Worm (Caenorhabditis elegans) whole organism, L1 larva: ENCODE data around the gene acsd-1.

Source experiments
- C34B4.2 ChIP-seq: sonication (generic microtip); optimal IDR thresholded peaks from 2 replicates; lab custom pipeline; 2017; ENCODE audit warnings: mild to moderate bottlenecking, missing genetic modification characterization, missing compliant biosample characterization
- F16B12.6 ChIP-seq: fragments of 150-350 bp; optimal IDR thresholded peaks from 2 replicates; lab custom pipeline; 2014; ENCODE audit warnings: missing biosample characterization, missing genetic modification characterization
- Y116A8C.19 ChIP-seq: sonication (generic microtip); optimal IDR thresholded peaks from 2 replicates; lab custom pipeline; 2016; ENCODE audit warnings: missing compliant biosample characterization, missing genetic modification characterization, borderline replicate concordance
- aha-1 ChIP-seq: fragments of 150-350 bp; optimal IDR thresholded peaks from 2 replicates; lab custom pipeline; 2014; ENCODE audit warnings: missing biosample characterization, missing genetic modification characterization
- aly-2 ChIP-seq: fragments of 150-350 bp; optimal IDR thresholded peaks from 2 replicates; lab custom pipeline; 2014; ENCODE audit warnings: missing biosample characterization, missing genetic modification characterization
- blmp-1 ChIP-seq: fragments of 150-350 bp; optimal IDR thresholded peaks from 2 replicates; lab custom pipeline; 2014; ENCODE audit warnings: missing biosample characterization, missing genetic modification characterization
- ceh-63 ChIP-seq: fragments of 200-800 bp; sonication (Bioruptor generic); optimal IDR thresholded peaks from 2 replicates; lab custom pipeline; 2018; ENCODE audit warnings: mild to moderate bottlenecking, missing genetic modification characterization, missing compliant biosample characterization
- ceh-82 ChIP-seq, 3 experiments: fragments of 150-350 bp in 1 of 3; sonication (generic microtip) in 2 of 3; optimal IDR thresholded peaks; 2 replicates each; lab custom pipeline; 2014 to 2017; ENCODE audit warnings: missing biosample characterization in 3 of 3, missing genetic modification characterization in 3 of 3
- ceh-88 ChIP-seq: fragments of 200-800 bp; sonication (Bioruptor generic); IDR thresholded peaks from 2 replicates; pipeline ENCODE4 v1.3.6; 2022; ENCODE audit warnings: missing genetic modification characterization, missing compliant biosample characterization
- dpl-1 ChIP-seq, 3 experiments: fragments of 150-350 bp in 2 of 3; sonication (generic microtip) in 1 of 3; optimal IDR thresholded peaks; 2 replicates each; lab custom pipeline; 2014 to 2017; ENCODE audit warnings: missing biosample characterization in 3 of 3, missing genetic modification characterization in 3 of 3, missing genetic modification reagents in 3 of 3
- efl-1 ChIP-seq, 4 experiments: fragments of 150-350 bp; optimal IDR thresholded peaks in 3 of 4; peaks in 1 of 4; 1 replicate in 1 of 4; 2 replicates in 3 of 4; lab custom pipeline; 2014; ENCODE audit warnings: missing biosample characterization in 2 of 4, missing genetic modification characterization in 2 of 4, missing genetic modification reagents in 2 of 4
- egl-27 ChIP-seq, 2 experiments: fragments of 150-350 bp in 1 of 2; sonication (generic microtip); optimal IDR thresholded peaks; 3 replicates each; lab custom pipeline; 2017 to 2018; ENCODE audit warnings: missing biosample characterization in 2 of 2, missing genetic modification characterization in 2 of 2, missing genetic modification reagents in 2 of 2
- elt-2 ChIP-seq: sonication (generic microtip); optimal IDR thresholded peaks from 2 replicates; lab custom pipeline; 2016; ENCODE audit warnings: missing genetic modification characterization, mild to moderate bottlenecking, inconsistent platforms, missing compliant biosample characterization, missing genetic modification reagents
- fkh-8 ChIP-seq: sonication (generic microtip); optimal IDR thresholded peaks from 2 replicates; lab custom pipeline; 2016; ENCODE audit warnings: mild to moderate bottlenecking, missing genetic modification characterization, missing compliant biosample characterization
- grh-1 ChIP-seq: fragments of 200-800 bp; sonication (Bioruptor generic); IDR thresholded peaks from 2 replicates; pipeline ENCODE4 v1.3.6; 2022; ENCODE audit warnings: missing genetic modification reagents, missing genetic modification characterization, missing compliant biosample characterization
- hlh-4 ChIP-seq: sonication (generic microtip); optimal IDR thresholded peaks from 2 replicates; lab custom pipeline; 2016; ENCODE audit warnings: mild to moderate bottlenecking, missing genetic modification characterization, missing compliant biosample characterization
- irx-1 ChIP-seq: sonication (generic microtip); optimal IDR thresholded peaks from 2 replicates; lab custom pipeline; 2016; ENCODE audit warnings: missing genetic modification characterization, missing compliant biosample characterization
- lin-13 ChIP-seq: fragments of 150-350 bp; optimal IDR thresholded peaks from 2 replicates; lab custom pipeline; 2014; ENCODE audit warnings: missing biosample characterization, missing genetic modification reagents, missing genetic modification characterization
- lin-14 ChIP-seq: fragments of 200-800 bp; sonication (Bioruptor generic); optimal IDR thresholded peaks from 2 replicates; lab custom pipeline; 2018; ENCODE audit warnings: mild to moderate bottlenecking, missing genetic modification characterization, moderate library complexity, missing compliant biosample characterization
- lin-35 ChIP-seq, 2 experiments: fragments of 150-350 bp; optimal IDR thresholded peaks; 2 replicates each; lab custom pipeline; 2014; ENCODE audit warnings: missing biosample characterization in 2 of 2, missing genetic modification characterization in 2 of 2, missing genetic modification reagents in 2 of 2
- lir-3 ChIP-seq: sonication (generic microtip); optimal IDR thresholded peaks from 2 replicates; lab custom pipeline; 2016; ENCODE audit warnings: mild to moderate bottlenecking, missing genetic modification characterization, moderate library complexity, missing compliant biosample characterization; ENCODE audit not compliant: poor library complexity
- lsy-2 ChIP-seq, 2 experiments: fragments of 150-350 bp; optimal IDR thresholded peaks; 2 replicates each; lab custom pipeline; 2014; ENCODE audit warnings: missing biosample characterization in 2 of 2, missing genetic modification characterization in 2 of 2
- mdl-1 ChIP-seq, 2 experiments: fragments of 150-350 bp; optimal IDR thresholded peaks; 2 replicates each; lab custom pipeline; 2014 to 2017; ENCODE audit warnings: missing biosample characterization in 2 of 2, missing genetic modification characterization in 2 of 2, inconsistent platforms in 1 of 2
- mep-1 ChIP-seq: fragments of 150-350 bp; optimal IDR thresholded peaks from 2 replicates; lab custom pipeline; 2014; ENCODE audit warnings: missing biosample characterization, missing genetic modification characterization
- nhr-20 ChIP-seq: sonication (generic microtip); optimal IDR thresholded peaks from 2 replicates; lab custom pipeline; 2016; ENCODE audit warnings: mild to moderate bottlenecking, missing genetic modification characterization, missing compliant biosample characterization
- nhr-237 ChIP-seq: fragments of 150-350 bp; optimal IDR thresholded peaks from 2 replicates; lab custom pipeline; 2014; ENCODE audit warnings: missing biosample characterization, missing genetic modification characterization
- nhr-47 ChIP-seq: sonication (generic microtip); optimal IDR thresholded peaks from 2 replicates; lab custom pipeline; 2016; ENCODE audit warnings: mild to moderate bottlenecking, missing genetic modification characterization, moderate library complexity, missing compliant biosample characterization
- nhr-71 ChIP-seq: sonication (generic microtip); optimal IDR thresholded peaks from 2 replicates; lab custom pipeline; 2016; ENCODE audit warnings: mild to moderate bottlenecking, missing genetic modification characterization, moderate library complexity, missing compliant biosample characterization
- nhr-77 ChIP-seq: fragments of 150-350 bp; optimal IDR thresholded peaks from 2 replicates; lab custom pipeline; 2014; ENCODE audit warnings: missing biosample characterization, missing genetic modification characterization
- nhr-85 ChIP-seq: sonication (generic microtip); peaks from one replicate; lab custom pipeline; 2016; ENCODE audit warnings: missing genetic modification characterization, inconsistent platforms, missing compliant biosample characterization
- nhr-90 ChIP-seq: sonication (generic microtip); optimal IDR thresholded peaks from 2 replicates; lab custom pipeline; 2016; ENCODE audit warnings: mild to moderate bottlenecking, missing genetic modification characterization, missing compliant biosample characterization; ENCODE audit not compliant: poor library complexity
- pag-3 ChIP-seq: sonication (generic microtip); optimal IDR thresholded peaks from 2 replicates; lab custom pipeline; 2017; ENCODE audit warnings: missing genetic modification characterization, mild to moderate bottlenecking, missing compliant biosample characterization, antibody characterized with exemption, borderline replicate concordance; ENCODE audit not compliant: insufficient read depth
- rnt-1 ChIP-seq: sonication (generic microtip); optimal IDR thresholded peaks from 2 replicates; lab custom pipeline; 2016; ENCODE audit warnings: mild to moderate bottlenecking, missing genetic modification characterization, moderate library complexity, missing compliant biosample characterization
- skn-1 ChIP-seq: fragments of 150-350 bp; optimal IDR thresholded peaks from 2 replicates; lab custom pipeline; 2014; ENCODE audit warnings: missing biosample characterization, missing genetic modification characterization
- snu-23 ChIP-seq: sonication (generic microtip); optimal IDR thresholded peaks from 2 replicates; lab custom pipeline; 2016; ENCODE audit warnings: missing genetic modification characterization, missing compliant biosample characterization
- sox-4 ChIP-seq: sonication (generic microtip); optimal IDR thresholded peaks from 2 replicates; lab custom pipeline; 2016; ENCODE audit warnings: missing genetic modification characterization, missing compliant biosample characterization
- tbx-2 ChIP-seq: sonication (generic microtip); optimal IDR thresholded peaks from 2 replicates; lab custom pipeline; 2016; ENCODE audit warnings: missing genetic modification characterization, missing compliant biosample characterization
- zip-4 ChIP-seq: fragments of 200-800 bp; sonication (Bioruptor generic); optimal IDR thresholded peaks from 2 replicates; lab custom pipeline; 2018; ENCODE audit warnings: mild to moderate bottlenecking, missing genetic modification characterization, moderate library complexity, missing compliant biosample characterization
- ztf-11 ChIP-seq, 2 experiments: sonication (generic microtip); optimal IDR thresholded peaks; 2 replicates each; lab custom pipeline; 2016 to 2017; ENCODE audit warnings: missing genetic modification characterization in 2 of 2, missing biosample characterization in 1 of 2, missing compliant biosample characterization in 1 of 2

acsd-1 gene

DNA sequence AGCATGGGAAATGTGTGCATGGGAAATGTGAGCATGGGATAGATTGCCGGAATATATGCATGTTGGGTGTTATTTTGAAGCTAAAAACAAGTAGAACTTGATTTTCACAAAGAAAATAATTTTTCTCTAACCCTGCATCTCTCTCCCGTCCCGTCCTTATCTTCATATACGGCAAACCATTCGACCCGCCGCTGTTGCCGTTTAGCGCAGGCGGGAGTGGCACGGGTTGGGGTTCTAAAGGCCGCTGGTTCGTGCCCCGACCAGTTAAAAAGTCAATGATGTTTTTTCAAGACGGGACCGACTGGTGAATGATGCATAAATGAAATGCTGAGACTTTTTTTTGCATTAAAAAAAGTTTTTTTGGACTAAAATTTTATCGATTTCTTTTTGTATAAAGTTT, 6.0 kb downstream of the acsd-1 start:
- TF ChIP-seq zip-4 (no peak), lsy-2 (tag; optimal IDR thresholded peaks at IDR 0.05; lab: Kevin White, UChicago) (peak in 1 of 2 experiments; percentile 49), fkh-8 (tag; lab: Kevin White, UChicago) (no peak), aly-2 (tag; lab: Kevin White, UChicago) (no peak), mdl-1 (tag; optimal IDR thresholded peaks at IDR 0.05; lab: Kevin White, UChicago) (peak in 1 of 2 experiments; percentile 16), hlh-4 (tag; lab: Kevin White, UChicago) (no peak), ceh-82 (tag; optimal IDR thresholded peaks at IDR 0.05; lab: Kevin White, UChicago) (peak in 1 of 3 experiments; percentile 15), nhr-47 (peak; percentile 25), lin-35 (GFP tag; optimal IDR thresholded peaks at IDR 0.05; lab: Kevin White, UChicago) (peak in 1 of 2 experiments; percentile 46), skn-1 (tag; lab: Kevin White, UChicago) (no peak), nhr-77 (tag; lab: Kevin White, UChicago) (no peak), efl-1 (optimal IDR thresholded peaks at IDR 0.05; lab: Kevin White, UChicago) (peak in 1 of 2 experiments; percentile 33), efl-1 (GFP tag; optimal IDR thresholded peaks at IDR 0.05 in 1 of 2; lab: Kevin White, UChicago) (peak in 1 of 2 experiments; percentile 90), nhr-85 (tag; lab: Kevin White, UChicago) (peak; percentile 58), mep-1 (tag; lab: Kevin White, UChicago) (peak; percentile 50), sox-4 (no peak), snu-23 (GFP tag; lab: Kevin White, UChicago) (peak; percentile 31), egl-27 (tag; optimal IDR thresholded peaks at IDR 0.05; lab: Kevin White, UChicago) (no peak), rnt-1 (tag; lab: Kevin White, UChicago) (peak; percentile 14), ceh-63 (GFP tag; lab: Kevin White, UChicago) (no peak), elt-2 (tag; lab: Kevin White, UChicago) (peak; percentile 7), Y116A8C.19 (tag; lab: Kevin White, UChicago) (no peak), F16B12.6 (tag; lab: Kevin White, UChicago) (no peak), nhr-20 (tag; lab: Kevin White, UChicago) (no peak), nhr-90 (peak; percentile 37), blmp-1 (tag; lab: Kevin White, UChicago) (no peak), nhr-237 (tag; lab: Kevin White, UChicago) (no peak), dpl-1 (GFP tag; optimal IDR thresholded peaks at IDR 0.05; lab: Kevin White, UChicago) (peak in 1 of 3 experiments; percentile 9), ztf-11 (tag; optimal IDR thresholded peaks at IDR 0.05; lab: Kevin White, UChicago) (no peak), lir-3 (tag; lab: Kevin White, UChicago) (no peak), grh-1 (no peak), aha-1 (tag; lab: Kevin White, UChicago) (no peak), irx-1 (tag; lab: Kevin White, UChicago) (no peak)

DNA sequence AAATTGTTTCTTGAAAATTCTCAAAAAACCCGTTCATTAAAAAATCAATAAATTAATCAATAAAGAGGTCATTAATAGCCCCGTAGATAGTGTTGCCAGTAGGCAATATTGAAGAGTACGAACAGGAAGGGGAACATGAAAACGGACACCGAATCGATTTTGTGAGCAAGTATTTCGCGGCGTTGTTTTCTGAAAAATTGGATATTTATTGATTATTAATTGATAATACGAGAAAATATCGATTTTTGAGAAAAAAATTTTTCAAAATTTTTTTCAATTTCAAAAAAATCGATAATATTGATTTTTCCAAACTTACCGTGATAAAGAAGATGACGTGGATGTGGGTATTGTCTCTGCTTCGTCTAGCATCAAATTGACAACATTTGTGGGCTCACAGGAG, 9.2 kb downstream of the acsd-1 start:
- TF ChIP-seq pag-3 (no peak), efl-1 (optimal IDR thresholded peaks at IDR 0.05; lab: Kevin White, UChicago) (no peak), efl-1 (GFP tag; optimal IDR thresholded peaks at IDR 0.05 in 1 of 2; lab: Kevin White, UChicago) (peak in 1 of 2 experiments; percentile 37), lsy-2 (tag; optimal IDR thresholded peaks at IDR 0.05; lab: Kevin White, UChicago) (no peak), ceh-88 (no peak), nhr-20 (tag; lab: Kevin White, UChicago) (no peak), lin-13 (GFP tag; lab: Kevin White, UChicago) (no peak), C34B4.2 (tag; lab: Kevin White, UChicago) (no peak), F16B12.6 (tag; lab: Kevin White, UChicago) (no peak), nhr-90 (no peak)

DNA sequence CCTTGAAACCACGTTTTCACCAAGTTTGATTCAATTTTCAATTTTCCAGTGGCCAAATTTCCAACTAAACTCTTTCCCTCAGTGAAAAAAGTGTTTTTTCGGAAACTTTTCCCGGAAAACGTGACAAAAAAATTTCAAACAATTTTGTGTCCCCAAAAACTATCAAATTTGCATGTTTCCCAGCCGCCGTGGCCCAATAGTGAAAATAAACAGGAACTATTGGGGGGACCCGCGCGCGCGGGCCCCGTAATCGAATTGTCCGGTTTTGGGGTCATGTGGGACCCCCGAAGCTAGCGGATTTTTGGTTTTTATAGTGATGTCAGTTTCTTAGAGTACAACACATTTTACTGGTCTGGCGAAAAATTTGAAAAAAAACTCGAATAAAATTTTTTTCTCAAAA, 15.3 kb downstream of the acsd-1 start:
- no peak for TF ChIP-seq aly-2 (tag; lab: Kevin White, UChicago)
- TF ChIP-seq lin-14 (GFP tag; lab: Kevin White, UChicago): peak; percentile 68
- peak; percentile 24 for TF ChIP-seq nhr-47
- TF ChIP-seq efl-1 (optimal IDR thresholded peaks at IDR 0.05; lab: Kevin White, UChicago): no peak
- peak in 1 of 2 experiments; percentile 59 for TF ChIP-seq efl-1 (GFP tag; optimal IDR thresholded peaks at IDR 0.05 in 1 of 2; lab: Kevin White, UChicago)
- TF ChIP-seq tbx-2 (tag; lab: Kevin White, UChicago): peak; percentile 8
- TF ChIP-seq nhr-71: peak; percentile 19
